Worm (Caenorhabditis elegans): Measurements from ENCODE around the gene F43D2.6.
A peak's percentile ranks its signal among the peaks of the same experiment; 100 is the strongest.

The F43D2.6 gene

DNA sequence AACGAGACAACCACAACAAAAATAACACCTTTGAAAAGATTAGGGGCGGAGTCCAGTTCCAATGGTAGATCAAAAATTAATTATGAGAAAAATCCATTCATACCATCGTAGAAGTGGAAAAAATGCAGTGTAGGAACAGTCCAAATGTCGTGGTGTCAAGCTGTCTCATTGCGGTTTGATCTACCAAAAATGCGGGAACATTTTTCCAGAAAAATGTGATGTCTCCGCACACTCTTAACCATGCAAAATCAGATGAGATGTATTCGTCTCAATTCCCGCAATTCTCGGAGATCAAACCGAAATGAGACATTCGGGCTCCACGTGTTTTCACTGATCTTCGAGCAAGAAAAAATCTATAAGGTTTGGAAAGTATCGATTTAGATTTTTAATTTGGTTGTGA, 40.9 kb downstream of the F43D2.6 start (continued):
- TF ChIP-seq ama-1 (optimal IDR thresholded peaks at IDR 0.05) (no peak), ama-1 (GFP tag; optimal IDR thresholded peaks at IDR 0.05) (no peak), unc-62 (GFP tag; optimal IDR thresholded peaks at IDR 0.05) (no peak), hmg-1.2 (GFP tag; IDR thresholded peaks at IDR 0.05) (0 out of 2 replicates have a peak, but pooled peaks have one; percentile 8), lin-40 (tag; optimal IDR thresholded peaks at IDR 0.05) (no peak), xnd-1 (tag; optimal IDR thresholded peaks at IDR 0.05) (peak; percentile 47), egl-44 (GFP tag; IDR thresholded peaks at IDR 0.05) (no peak), ztf-22 (GFP tag; optimal IDR thresholded peaks at IDR 0.05) (no peak), F10E7.11 (tag; optimal IDR thresholded peaks at IDR 0.05) (no peak), nfya-1 (tag; optimal IDR thresholded peaks at IDR 0.05; ENCODE audit: borderline replicate concordance, insufficient read depth) (no peak), lsl-1 (GFP tag; optimal IDR thresholded peaks at IDR 0.05) (no peak), gei-17 (GFP tag; optimal IDR thresholded peaks at IDR 0.05) (no peak), F37B4.10 (GFP tag; IDR thresholded peaks at IDR 0.05) (no peak), tbp1 (GFP tag; optimal IDR thresholded peaks at IDR 0.05) (no peak), efl-1 (GFP tag; optimal IDR thresholded peaks at IDR 0.05) (peak; percentile 38)

- TF ChIP-seq dox-1 (GFP tag; IDR thresholded peaks at IDR 0.05), result no peak
- no peak for TF ChIP-seq rec-8 (tag; optimal IDR thresholded peaks at IDR 0.05)
- TF ChIP-seq ama-1 (optimal IDR thresholded peaks at IDR 0.05), result no peak
- TF ChIP-seq ama-1 (GFP tag; optimal IDR thresholded peaks at IDR 0.05), result no peak
- TF ChIP-seq aptf-2 (GFP tag; conservative IDR thresholded peaks at IDR 0.05), result no peak
These were observed 49.6 kb downstream of the F43D2.6 start, which contains the start of gene Y40H4A.2 for ce11 chrV:14585351-14585750. Y40H4A.2 (minus strand) TSS chrV:14585451.

DNA sequence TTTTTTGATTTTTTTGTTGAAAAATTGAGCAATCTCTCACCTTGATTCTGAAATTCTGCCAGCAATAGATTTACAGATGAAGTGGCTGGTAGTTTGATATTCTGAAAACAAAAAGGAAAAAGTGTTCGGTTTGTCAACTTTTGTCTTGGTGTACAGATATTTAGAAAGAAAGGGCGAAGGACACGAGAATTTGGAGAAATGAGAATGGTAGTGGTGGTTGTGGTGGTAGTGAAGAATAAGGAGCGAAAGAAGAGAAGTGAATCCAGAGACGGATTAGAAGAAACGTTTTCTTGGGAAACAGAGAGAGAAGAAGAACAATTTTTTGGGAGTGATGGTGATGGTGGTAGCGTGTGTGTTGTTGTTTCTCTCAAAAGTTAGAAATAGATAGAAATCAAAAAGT, 55.4 kb downstream of the F43D2.6 start, which contains the start of gene gar-3:
Gene gar-3 (minus strand): TSS at position 101 of the 400 bp plus-strand sequence.
- no peak for TF ChIP-seq nhr-90 (tag; optimal IDR thresholded peaks at IDR 0.05)
- TF ChIP-seq mxl-1 (tag; optimal IDR thresholded peaks at IDR 0.05), result no peak
- no peak for TF ChIP-seq ztf-3 (GFP tag; optimal IDR thresholded peaks at IDR 0.05)
- TF ChIP-seq hsf-1 (GFP tag; IDR thresholded peaks at IDR 0.05), result no peak
- TF ChIP-seq sea-2 (GFP tag; IDR thresholded peaks at IDR 0.05), result no peak
- no peak for TF ChIP-seq ekl-4 (GFP tag; IDR thresholded peaks at IDR 0.05)
- no peak for TF ChIP-seq aptf-3 (GFP tag; IDR thresholded peaks at IDR 0.05)
- TF ChIP-seq attf-3 (GFP tag; conservative IDR thresholded peaks at IDR 0.05), result no peak

Data from whole organism, young adult.